Worm (Caenorhabditis elegans): ENCODE measurements around the gene ZK546.2.

ce11 chrII:4960690-4961089 is 14.9 kb downstream of the ZK546.2 start:
- no peak for TF ChIP-seq nhr-76 (tag; optimal IDR thresholded peaks at IDR 0.05)
- TF ChIP-seq ces-1 (GFP tag; optimal IDR thresholded peaks at IDR 0.05) = no peak
- no peak for TF ChIP-seq unc-120 (tag; optimal IDR thresholded peaks at IDR 0.05; ENCODE audit: poor library complexity, severe bottlenecking)

Measured in whole organism, mixed stage, embryonic.